Worm (Caenorhabditis elegans): ENCODE data around the gene cyp-35C1.
A peak's percentile ranks its signal among the peaks of the same experiment; 100 is the strongest.

The cyp-35C1 gene

DNA sequence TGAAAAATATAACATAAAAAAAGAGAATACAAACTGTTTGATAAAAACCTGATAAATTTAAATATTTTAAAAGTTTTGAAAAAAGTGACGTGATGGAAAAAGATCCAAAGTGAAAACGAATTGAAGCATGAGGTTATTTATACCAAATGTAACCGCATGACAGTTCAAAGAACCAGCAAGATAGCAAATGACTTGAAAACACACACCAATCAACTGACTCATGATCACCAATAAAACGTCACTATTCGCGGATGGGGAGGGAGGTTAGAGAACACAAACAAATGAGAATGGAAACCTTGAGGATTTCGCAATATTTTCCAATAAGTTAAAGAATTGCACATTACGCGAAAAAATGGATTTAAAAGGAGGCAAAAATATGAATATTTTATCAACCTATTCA lies 11.1 kb upstream of the cyp-35C1 start, which contains the start of gene C06B3.7:
Gene C06B3.7 (plus strand): TSS at position 287 of the 400 bp plus-strand sequence.
- TF ChIP-seq nhr-28 (tag; optimal IDR thresholded peaks at IDR 0.05) (no peak), C04F5.9 (tag; optimal IDR thresholded peaks at IDR 0.05) (peak; percentile 55), swsn-7 (tag; optimal IDR thresholded peaks at IDR 0.05) (peak; percentile 66), nhr-71 (tag; optimal IDR thresholded peaks at IDR 0.05) (peak; percentile 97), F16B12.6 (tag; optimal IDR thresholded peaks at IDR 0.05) (no peak), sup-37 (GFP tag; optimal IDR thresholded peaks at IDR 0.05) (no peak), fos-1 (tag; optimal IDR thresholded peaks at IDR 0.05) (peak; percentile 62), efl-3 (GFP tag; optimal IDR thresholded peaks at IDR 0.05) (no peak), nhr-20 (tag; optimal IDR thresholded peaks at IDR 0.05) (peak; percentile 94), ceh-90 (tag; optimal IDR thresholded peaks at IDR 0.05) (peak; percentile 26), ceh-82 (tag; optimal IDR thresholded peaks at IDR 0.05) (peak in 2 of 3 experiments; percentile 40 to 52), nhr-76 (tag; optimal IDR thresholded peaks at IDR 0.05) (no peak), egl-13 (tag; optimal IDR thresholded peaks at IDR 0.05) (no peak), C34B4.2 (tag; optimal IDR thresholded peaks at IDR 0.05) (no peak), sptf-1 (tag; optimal IDR thresholded peaks at IDR 0.05) (no peak), lin-14 (GFP tag; optimal IDR thresholded peaks at IDR 0.05) (peak; percentile 95), unc-30 (tag; optimal IDR thresholded peaks at IDR 0.05) (no peak), ceh-8 (GFP tag; optimal IDR thresholded peaks at IDR 0.05) (no peak), nhr-11 (tag; optimal IDR thresholded peaks at IDR 0.05) (peak; percentile 55), lsy-2 (tag; optimal IDR thresholded peaks at IDR 0.05) (peak; percentile 74 to 85), unc-62 (GFP tag; optimal IDR thresholded peaks at IDR 0.05) (no peak), grh-1 (GFP tag; IDR thresholded peaks at IDR 0.05) (no peak), elt-2 (tag; optimal IDR thresholded peaks at IDR 0.05) (peak; percentile 85), efl-1 (optimal IDR thresholded peaks at IDR 0.05) (peak; percentile 36 to 54), efl-1 (GFP tag; optimal IDR thresholded peaks at IDR 0.05 in 1 of 2) (peak; percentile 26 to 87), egl-27 (tag; optimal IDR thresholded peaks at IDR 0.05) (no peak), mep-1 (tag; optimal IDR thresholded peaks at IDR 0.05) (peak; percentile 88), pqm-1 (tag; optimal IDR thresholded peaks at IDR 0.05) (peak; percentile 46), skn-1 (tag; optimal IDR thresholded peaks at IDR 0.05) (peak; percentile 84), nhr-237 (tag; optimal IDR thresholded peaks at IDR 0.05) (peak; percentile 53), mef-2 (tag; optimal IDR thresholded peaks at IDR 0.05) (peak; percentile 64), nhr-12 (tag; optimal IDR thresholded peaks at IDR 0.05) (no peak), unc-98 (GFP tag; IDR thresholded peaks at IDR 0.05) (no peak), irx-1 (tag; optimal IDR thresholded peaks at IDR 0.05) (peak; percentile 63), Y116A8C.19 (tag; optimal IDR thresholded peaks at IDR 0.05; ENCODE audit: borderline replicate concordance) (no peak), ets-5 (GFP tag; IDR thresholded peaks at IDR 0.05) (no peak), nhr-77 (tag; optimal IDR thresholded peaks at IDR 0.05) (no peak), alr-1 (tag; optimal IDR thresholded peaks at IDR 0.05; ENCODE audit: borderline replicate concordance) (no peak), zip-4 (GFP tag; optimal IDR thresholded peaks at IDR 0.05) (peak; percentile 98), nhr-47 (tag; optimal IDR thresholded peaks at IDR 0.05) (peak; percentile 83), aha-1 (tag; optimal IDR thresholded peaks at IDR 0.05) (peak; percentile 10), zag-1 (tag; optimal IDR thresholded peaks at IDR 0.05) (no peak), aly-2 (tag; optimal IDR thresholded peaks at IDR 0.05) (no peak), snpc-4 (tag; optimal IDR thresholded peaks at IDR 0.05) (peak; percentile 44), unc-130 (tag; optimal IDR thresholded peaks at IDR 0.05) (peak; percentile 96), ztf-11 (tag; optimal IDR thresholded peaks at IDR 0.05) (no peak), ztf-4 (tag; optimal IDR thresholded peaks at IDR 0.05) (peak; percentile 81), tlp-1 (tag; optimal IDR thresholded peaks at IDR 0.05) (no peak), xbp-1 (tag; optimal IDR thresholded peaks at IDR 0.05) (peak; percentile 89), ama-1 (optimal IDR thresholded peaks at IDR 0.05) (peak; percentile 66), elt-3 (tag; optimal IDR thresholded peaks at IDR 0.05) (peak in 4 of 6 experiments; percentile 16 to 97 (median 50)), lir-3 (tag; optimal IDR thresholded peaks at IDR 0.05; ENCODE audit: poor library complexity) (peak; percentile 59), fkh-4 (tag; optimal IDR thresholded peaks at IDR 0.05; ENCODE audit: borderline replicate concordance) (no peak), blmp-1 (tag; optimal IDR thresholded peaks at IDR 0.05) (peak; percentile 89), fkh-10 (GFP tag; optimal IDR thresholded peaks at IDR 0.05) (no peak)

All from whole organism, L1 larva.